Fruit fly (Drosophila melanogaster) ovary, adult (tissue): Measurements from ENCODE around the gene kmg.

Experiments
- CG17801 ChIP-seq: fragments of 200-800 bp; optimal IDR thresholded peaks from 2 replicates; lab custom pipeline; 2019; ENCODE audit warnings: missing biosample characterization, mild to moderate bottlenecking, missing genetic modification characterization, moderate library complexity; ENCODE audit not compliant: partially characterized antibody

The kmg gene

dm6 chr2L:13164994-13165801 lies 4.9 kb downstream of the kmg start, which contains the start of gene Sirt1:
Gene Sirt1, plus strand, starts transcription at chr2L:13165564.
- TF ChIP-seq CG17801 (GFP tag; lab: Kevin White, UChicago) = peak; percentile 65

DNA sequence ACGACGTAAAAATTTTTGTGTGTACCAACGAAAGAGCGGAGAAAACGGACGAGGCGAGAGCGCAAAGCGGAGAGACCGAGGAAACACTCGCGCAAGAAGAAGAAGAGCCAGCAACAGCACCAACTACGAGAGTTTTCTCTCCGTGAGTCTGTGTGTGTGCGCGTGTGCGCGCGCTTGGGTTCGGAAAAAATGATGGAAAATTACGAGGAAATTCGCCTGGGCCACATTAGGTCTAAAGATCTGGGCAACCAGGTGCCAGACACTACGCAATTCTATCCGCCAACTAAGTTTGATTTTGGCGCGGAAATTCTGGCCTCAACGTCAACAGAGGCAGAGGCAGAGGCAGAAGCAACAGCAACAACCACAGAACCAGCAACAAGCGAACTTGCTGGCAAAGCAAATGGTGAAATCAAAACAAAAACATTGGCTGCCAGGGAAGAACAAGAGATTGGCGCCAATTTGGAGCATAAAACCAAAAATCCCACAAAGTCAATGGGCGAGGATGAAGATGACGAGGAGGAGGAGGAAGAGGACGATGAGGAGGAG lies 5.5 kb downstream of the kmg start, which contains the start of gene DnaJ-H:
Gene DnaJ-H, minus strand, starts transcription at position 271 of the 546 bp plus-strand sequence.
- TF ChIP-seq CG17801 (GFP tag; lab: Kevin White, UChicago) = no peak

DNA sequence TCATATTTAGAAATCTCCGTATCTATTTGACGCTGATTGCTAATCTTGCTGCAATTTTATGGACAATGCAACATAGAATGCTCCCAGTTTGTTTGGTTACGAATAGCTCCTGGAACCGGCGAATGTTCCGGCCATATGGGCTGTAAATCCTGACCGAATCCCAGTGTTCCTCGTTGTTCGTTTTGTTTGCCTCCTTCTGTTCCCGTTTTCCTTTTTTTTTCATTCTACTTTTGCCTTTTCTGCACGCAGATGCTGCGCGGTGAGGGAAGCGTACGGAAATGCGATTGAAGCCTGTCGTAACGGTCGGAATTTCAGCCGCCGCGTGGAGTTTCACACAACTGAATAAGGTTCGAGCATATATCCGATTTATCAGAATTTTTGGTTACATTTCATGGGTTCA lies 15.8 kb downstream of the kmg start, which contains the start of gene CG43925:
Gene CG43925, plus strand, starts transcription at position 301 of the 400 bp plus-strand sequence.
- no peak for TF ChIP-seq CG17801 (GFP tag; lab: Kevin White, UChicago)

DNA sequence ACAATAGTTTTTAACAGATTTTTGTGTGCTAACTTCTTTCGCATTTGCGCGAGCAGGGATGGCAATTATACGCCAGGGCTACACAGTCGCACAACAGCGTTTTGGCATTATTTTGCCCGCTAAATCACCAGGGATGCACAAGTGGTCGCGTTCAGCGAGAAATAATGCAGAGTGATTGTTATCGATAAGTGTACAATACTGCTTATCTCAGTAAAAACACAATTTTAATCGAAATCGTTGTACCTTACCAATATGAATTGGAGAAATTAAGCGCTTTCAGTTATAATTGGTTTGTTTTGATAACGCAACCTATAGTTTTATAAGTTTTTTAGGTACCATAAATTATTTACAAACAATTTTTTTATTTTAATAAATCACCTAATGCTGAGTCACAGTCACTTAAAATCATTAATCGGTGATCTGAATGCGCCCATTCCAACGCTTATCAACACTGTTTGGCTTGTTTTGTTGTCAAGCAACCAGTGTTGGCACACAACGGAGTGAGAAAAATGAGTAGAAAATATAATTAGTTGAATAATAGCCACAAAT lies 16.4 kb downstream of the kmg start, which contains the start of the genes Sfmbt and CG5439:
Gene Sfmbt, minus strand, starts transcription at position 85 of the 549 bp plus-strand sequence.
Gene CG5439, plus strand, starts transcription at position 450 of the 549 bp plus-strand sequence.
- peak; percentile 62 for TF ChIP-seq CG17801 (GFP tag; lab: Kevin White, UChicago)

DNA sequence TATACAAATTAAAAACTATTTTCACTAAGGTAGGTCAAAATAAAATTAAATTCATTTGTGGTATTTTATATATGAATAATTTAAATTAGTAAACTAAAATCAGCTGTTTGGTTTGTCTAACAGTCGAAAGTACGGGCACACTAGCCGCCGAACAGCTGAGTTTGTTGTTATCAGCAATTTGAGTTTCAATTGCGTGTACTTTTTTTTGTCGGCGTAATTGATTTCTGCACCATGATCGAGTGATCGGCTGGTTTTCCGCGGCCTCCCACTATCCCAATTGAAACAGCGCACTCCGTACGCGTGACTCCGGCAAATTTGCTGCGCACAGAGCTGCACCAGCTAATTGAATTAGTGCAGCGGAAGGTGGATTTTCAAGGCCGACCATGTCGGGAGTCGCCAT lies 18.8 kb downstream of the kmg start, which contains the start of gene Alg7:
Gene Alg7, plus strand, starts transcription at position 153 of the 400 bp plus-strand sequence.
- TF ChIP-seq CG17801 (GFP tag; lab: Kevin White, UChicago) = peak; percentile 21

DNA sequence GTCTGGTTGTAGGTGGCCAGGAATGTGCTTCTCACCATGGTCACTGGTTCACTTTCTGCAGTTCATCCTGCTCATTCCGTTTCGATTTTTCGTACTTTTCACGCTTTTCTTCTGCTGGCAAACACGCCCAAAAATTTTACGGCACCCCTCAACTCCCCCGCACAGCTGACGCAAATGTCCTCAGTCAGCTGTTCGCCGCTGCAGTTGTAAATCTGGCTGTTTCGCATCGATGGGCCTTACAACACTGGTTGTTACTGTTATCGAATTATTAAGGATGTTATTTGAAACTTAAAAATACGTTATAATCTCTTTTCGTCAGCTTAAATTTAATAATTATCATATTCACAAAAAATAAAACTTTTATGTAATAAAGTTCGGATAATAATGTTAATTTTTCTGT lies 22.1 kb downstream of the kmg start, which contains the start of gene Mgat3:
Gene Mgat3, minus strand, starts transcription at position 182 of the 400 bp plus-strand sequence.
- no peak for TF ChIP-seq CG17801 (GFP tag; lab: Kevin White, UChicago)

DNA sequence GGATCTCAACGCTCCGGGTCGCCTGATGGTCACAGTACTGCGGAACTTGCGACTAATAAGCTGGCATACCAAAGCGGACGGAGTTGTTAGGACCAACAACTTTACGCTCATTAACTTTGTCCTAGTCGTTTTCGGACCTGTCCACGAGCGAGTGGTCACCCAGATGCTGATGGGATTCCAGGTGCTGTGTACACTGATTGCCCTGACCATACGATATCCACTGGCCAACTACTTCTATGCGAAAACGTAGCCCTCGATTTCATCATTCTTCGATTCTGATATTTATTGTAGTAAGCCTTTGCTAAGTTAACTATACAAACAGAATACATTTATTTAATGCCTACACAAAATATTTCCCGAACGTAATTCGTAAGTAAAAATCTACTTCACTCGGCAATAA lies 22.8 kb downstream of the kmg start, which contains the start of gene Rsph1:
Gene Rsph1, plus strand, starts transcription at position 301 of the 400 bp plus-strand sequence.
- no peak for TF ChIP-seq CG17801 (GFP tag; lab: Kevin White, UChicago)

DNA sequence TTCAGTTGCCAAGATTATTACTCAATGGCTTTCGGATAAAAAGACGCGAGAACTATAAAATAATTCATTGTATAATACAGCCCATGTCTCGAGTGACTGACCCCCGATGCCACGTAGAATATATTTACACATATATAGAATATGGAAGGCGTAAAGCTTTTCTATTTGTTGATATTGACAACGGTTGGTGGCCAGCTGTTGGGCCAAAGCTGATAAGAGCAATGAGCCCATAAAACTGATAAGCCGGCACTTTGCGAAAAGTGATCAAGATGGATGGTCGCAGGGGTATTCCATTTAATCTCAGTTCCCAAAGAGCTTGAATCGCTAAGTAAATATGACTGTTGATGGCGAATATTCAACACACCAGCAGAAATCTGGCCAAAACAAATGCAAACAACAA lies 30.2 kb downstream of the kmg start:
- TF ChIP-seq CG17801 (GFP tag; lab: Kevin White, UChicago) = peak; percentile 23

DNA sequence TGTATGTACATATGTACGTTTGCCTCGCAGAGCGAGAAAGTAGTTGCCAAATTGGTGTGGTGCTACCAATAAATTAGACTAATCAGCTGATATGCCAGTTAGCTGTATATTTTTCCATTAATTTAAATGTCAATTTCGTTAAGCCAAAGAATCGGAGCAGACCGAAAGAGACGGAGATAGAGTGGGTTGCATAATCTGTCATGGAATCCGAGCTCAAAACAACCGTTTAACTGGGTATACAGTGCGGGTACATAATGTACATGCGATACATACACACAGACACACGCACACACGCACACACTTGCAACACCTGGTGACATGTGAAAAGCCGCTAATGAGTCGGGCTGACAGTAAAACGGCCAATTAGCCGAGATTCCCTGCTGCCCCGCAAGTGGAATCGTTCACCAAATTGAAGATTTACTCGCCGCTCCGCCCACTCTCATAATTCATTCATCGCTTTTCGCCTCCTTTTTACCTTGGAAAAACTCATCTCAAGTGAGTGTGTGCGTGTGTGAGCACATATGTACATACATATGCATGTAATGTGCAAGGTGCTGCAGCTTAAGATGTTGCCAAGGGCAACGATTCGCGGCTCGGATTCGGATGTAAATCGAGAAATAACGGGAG lies 30.8 kb downstream of the kmg start:
- TF ChIP-seq CG17801 (GFP tag; lab: Kevin White, UChicago) = no peak

DNA sequence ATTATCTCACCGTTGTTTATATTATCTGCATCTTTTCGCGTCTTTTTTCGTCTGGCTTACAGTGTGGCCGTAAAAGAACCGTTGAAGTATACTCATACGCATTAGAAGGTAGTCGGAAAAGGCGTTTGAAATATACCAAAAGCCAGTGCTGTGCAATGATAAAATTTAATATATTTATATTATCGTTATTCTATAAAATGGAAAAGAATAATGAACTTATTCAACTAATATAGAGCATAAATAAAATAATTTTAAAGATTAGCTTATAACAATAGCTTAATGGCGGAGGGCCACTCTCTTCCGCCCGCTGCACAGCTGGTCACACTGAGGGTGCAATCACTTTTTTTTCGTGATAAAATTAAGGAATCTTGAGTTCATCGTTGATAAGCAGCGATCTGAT lies 31.6 kb downstream of the kmg start, which contains the start of the genes CG16974 and Edem2:
Gene CG16974, minus strand, starts transcription at position 86 of the 400 bp plus-strand sequence.
Gene Edem2, plus strand, starts transcription at position 308 of the 400 bp plus-strand sequence.
- TF ChIP-seq CG17801 (GFP tag; lab: Kevin White, UChicago) = peak; percentile 78

DNA sequence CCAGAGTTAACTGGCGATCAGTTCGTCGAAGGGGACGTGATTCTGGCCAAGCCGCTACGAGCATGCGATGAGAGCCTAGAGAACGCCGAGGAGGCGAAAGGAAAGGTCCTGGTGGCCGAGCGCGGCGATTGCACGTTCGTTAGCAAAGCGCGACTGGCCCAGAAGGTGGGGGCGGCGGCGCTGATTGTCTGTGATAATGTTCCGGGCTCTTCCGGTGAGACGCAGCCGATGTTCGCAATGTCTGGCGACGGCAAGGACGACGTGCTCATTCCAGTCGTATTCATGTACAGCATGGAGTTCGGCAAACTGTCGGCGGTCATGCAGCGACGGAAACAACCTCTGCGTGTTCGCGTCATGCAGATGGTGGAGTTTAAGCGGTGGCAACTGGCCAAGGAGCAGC lies 35.5 kb downstream of the kmg start:
- no peak for TF ChIP-seq CG17801 (GFP tag; lab: Kevin White, UChicago)

dm6 chr2L:13202960-13203436 lies 42.7 kb downstream of the kmg start, which contains the start of gene CG16972:
Gene CG16972, minus strand, starts transcription at chr2L:13203295.
- TF ChIP-seq CG17801 (GFP tag; lab: Kevin White, UChicago) = peak; percentile 12

DNA sequence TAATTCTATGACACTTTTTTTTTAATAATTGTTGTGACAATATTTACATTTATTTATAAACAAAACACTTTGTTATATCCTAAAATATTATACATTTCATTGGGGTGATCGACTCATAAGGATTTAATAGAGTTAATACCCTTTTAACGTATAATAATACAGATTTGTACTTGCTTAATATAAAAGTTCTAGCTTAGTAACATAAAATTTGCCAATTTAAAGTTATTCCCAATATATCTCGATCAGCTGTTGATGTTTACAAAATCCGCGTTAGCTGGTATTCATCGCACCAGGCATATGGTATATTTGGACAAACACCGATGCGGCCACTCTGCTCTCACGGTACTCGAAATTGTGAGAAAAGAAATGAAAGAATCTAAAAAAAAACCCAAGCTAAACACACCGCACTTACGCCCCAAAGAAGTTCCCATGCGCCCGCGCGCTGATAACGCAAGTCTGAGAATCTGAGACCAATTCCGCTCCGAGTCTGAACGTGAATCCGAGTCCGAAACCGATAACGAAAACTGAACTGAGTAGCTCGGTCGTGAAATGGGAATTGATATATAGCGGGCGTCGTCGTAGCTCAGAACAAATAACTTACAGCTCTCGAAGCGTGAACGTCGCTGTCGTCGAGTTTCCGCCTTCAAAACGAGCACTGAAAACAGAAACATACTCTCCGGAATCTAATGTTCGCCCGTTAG lies 43.3 kb downstream of the kmg start, which contains the start of gene Pect:
Gene Pect, plus strand, starts transcription at position 326 of the 701 bp plus-strand sequence.
- peak; percentile 21 for TF ChIP-seq CG17801 (GFP tag; lab: Kevin White, UChicago)
